Worm (Caenorhabditis elegans): ENCODE measurements around the gene C55A6.3.

C55A6.3 gene

DNA sequence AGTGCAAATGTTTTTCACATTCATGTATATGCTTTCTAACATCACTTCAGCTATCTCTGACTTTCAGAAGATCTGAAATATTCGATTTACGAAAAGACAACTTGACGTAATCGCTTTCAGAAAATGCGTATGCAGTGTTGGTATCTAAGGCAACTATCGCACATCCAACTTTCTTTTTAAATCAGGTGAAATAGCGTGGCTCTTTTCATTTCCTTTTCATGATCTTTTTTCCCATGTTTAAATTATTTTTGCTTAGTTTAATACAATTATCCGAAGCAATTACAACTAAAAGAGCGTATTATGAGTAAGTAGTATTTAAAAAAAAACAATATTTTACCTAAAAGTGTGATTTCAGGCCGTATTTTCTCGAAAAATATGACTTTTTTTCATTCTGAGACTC is 33.5 kb upstream of the C55A6.3 start, which contains the start of gene F38B7.11:
Gene F38B7.11, plus strand, starts transcription at position 301 of the 400 bp plus-strand sequence.
- no peak for TF ChIP-seq lin-15B (tag; optimal IDR thresholded peaks at IDR 0.05)
- TF ChIP-seq nhr-6 (tag; optimal IDR thresholded peaks at IDR 0.05): no peak
- TF ChIP-seq rbr-2 (tag; optimal IDR thresholded peaks at IDR 0.05): no peak
- no peak for TF ChIP-seq lin-39 (tag; optimal IDR thresholded peaks at IDR 0.05)
- TF ChIP-seq set-16 (GFP tag; IDR thresholded peaks at IDR 0.05): no peak
- no peak for TF ChIP-seq Y105C5A.15 (GFP tag; IDR thresholded peaks at IDR 0.05)
- TF ChIP-seq aly-2 (tag; optimal IDR thresholded peaks at IDR 0.05): no peak
- TF ChIP-seq aha-1 (tag): no peak
- TF ChIP-seq mxl-2 (GFP tag; conservative IDR thresholded peaks at IDR 0.05): no peak
- TF ChIP-seq ces-1 (GFP tag; optimal IDR thresholded peaks at IDR 0.05): no peak
- TF ChIP-seq R02D3.7 (tag; optimal IDR thresholded peaks at IDR 0.05): no peak
- no peak for TF ChIP-seq ctbp-1 (GFP tag; IDR thresholded peaks at IDR 0.05)
- TF ChIP-seq ceh-82 (tag; optimal IDR thresholded peaks at IDR 0.05): no peak
- TF ChIP-seq F37D6.2 (tag; optimal IDR thresholded peaks at IDR 0.05): no peak
- no peak for TF ChIP-seq nhr-77 (tag; optimal IDR thresholded peaks at IDR 0.05)
- TF ChIP-seq snpc-1.2 (GFP tag; IDR thresholded peaks at IDR 0.05): no peak
- no peak for TF ChIP-seq Y75B8A.6 (GFP tag; IDR thresholded peaks at IDR 0.05)

DNA sequence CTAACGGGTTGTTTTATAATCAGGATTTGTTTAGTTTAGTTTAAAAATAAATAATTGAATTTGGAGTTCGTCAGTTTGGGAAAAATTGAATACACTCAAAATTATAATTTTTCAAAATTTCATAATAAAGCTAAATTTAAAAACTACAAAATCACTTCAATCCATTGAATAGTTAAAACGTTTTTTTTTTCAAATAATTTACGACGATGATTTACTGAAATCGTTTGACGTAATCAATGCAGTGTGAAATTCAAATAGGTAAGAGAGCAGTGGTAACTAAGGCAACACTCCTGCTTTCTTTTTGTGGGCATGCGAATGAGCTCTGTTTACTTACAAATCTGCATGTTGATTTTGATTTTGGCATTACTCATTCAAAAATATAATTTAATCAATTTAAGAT is 31.9 kb upstream of the C55A6.3 start, which contains the start of gene F38B7.10:
Gene F38B7.10, plus strand, starts transcription at position 301 of the 400 bp plus-strand sequence.
- TF ChIP-seq R02D3.7 (tag; optimal IDR thresholded peaks at IDR 0.05) (no peak), jun-1 (tag; optimal IDR thresholded peaks at IDR 0.05) (no peak), aha-1 (tag) (peak; percentile 49)

DNA sequence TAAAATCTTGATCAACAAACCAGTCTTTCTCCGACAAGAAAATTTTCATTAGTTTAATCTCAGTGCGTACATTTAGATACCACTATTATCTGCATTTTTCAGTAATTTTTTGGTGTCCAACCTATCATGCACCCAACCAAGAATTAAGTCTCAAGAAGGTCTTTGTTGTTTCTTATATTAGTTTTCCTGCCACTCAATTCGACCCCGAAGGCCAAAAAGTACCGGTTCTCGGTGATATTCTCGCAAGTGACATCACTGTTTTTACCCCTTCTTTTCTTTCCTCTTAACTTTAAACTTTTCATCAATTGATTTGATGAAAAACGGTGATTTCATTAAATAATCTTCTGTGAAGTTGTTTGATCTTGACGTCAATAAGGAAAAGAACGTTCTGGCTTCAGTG is 30.2 kb upstream of the C55A6.3 start, which contains the start of gene F38B7.2:
Gene F38B7.2, plus strand, starts transcription at position 400 of the 400 bp plus-strand sequence.
- TF ChIP-seq madf-5 (GFP tag; IDR thresholded peaks at IDR 0.05) (no peak), skn-1 (tag; optimal IDR thresholded peaks at IDR 0.05) (no peak), nhr-10 (tag; optimal IDR thresholded peaks at IDR 0.05) (peak; percentile 30), ama-1 (optimal IDR thresholded peaks at IDR 0.05) (no peak), lin-29 (GFP tag; IDR thresholded peaks at IDR 0.05) (no peak), hlh-30 (tag; optimal IDR thresholded peaks at IDR 0.05; ENCODE audit: insufficient read depth) (peak; percentile 3), nhr-25 (tag; optimal IDR thresholded peaks at IDR 0.05; ENCODE audit: borderline replicate concordance, insufficient read depth) (peak; percentile 43), dve-1 (tag; optimal IDR thresholded peaks at IDR 0.05; ENCODE audit: insufficient read depth) (no peak), lin-38 (GFP tag; IDR thresholded peaks at IDR 0.05) (no peak), Y105C5A.15 (GFP tag; IDR thresholded peaks at IDR 0.05) (no peak), unc-62 (GFP tag; optimal IDR thresholded peaks at IDR 0.05 in 1 of 2) (peak in 1 of 2 experiments; percentile 71), unc-62 (tag; optimal IDR thresholded peaks at IDR 0.05) (no peak), ceh-32 (tag; optimal IDR thresholded peaks at IDR 0.05; ENCODE audit: poor library complexity) (no peak), nhr-28 (tag; optimal IDR thresholded peaks at IDR 0.05) (peak; percentile 4), nhr-48 (tag; optimal IDR thresholded peaks at IDR 0.05) (peak; percentile 66), egl-27 (tag; optimal IDR thresholded peaks at IDR 0.05) (no peak), aha-1 (tag) (peak; percentile 49), hlh-11 (tag; optimal IDR thresholded peaks at IDR 0.05) (peak; percentile 12), F37D6.2 (tag; optimal IDR thresholded peaks at IDR 0.05) (no peak)

DNA sequence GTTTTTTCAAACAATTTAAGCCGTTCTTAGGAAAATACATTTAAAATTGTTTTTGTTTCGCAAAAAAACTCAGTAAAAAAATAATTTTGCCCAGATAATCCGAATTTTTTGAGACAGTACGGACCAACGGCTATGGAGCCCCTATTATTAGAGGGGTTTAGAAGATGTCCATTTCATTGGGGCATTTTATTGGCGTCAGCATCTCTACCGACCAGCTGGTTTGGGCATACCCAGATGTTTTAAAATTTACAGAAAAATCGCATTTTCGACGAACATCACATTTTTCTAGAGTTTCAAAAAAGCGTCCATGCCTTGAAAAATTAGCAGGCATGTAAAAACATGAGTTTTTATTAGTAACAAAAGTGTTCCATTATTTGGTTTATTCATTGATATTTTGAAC is 28.0 kb upstream of the C55A6.3 start:
- TF ChIP-seq hlh-11 (tag; optimal IDR thresholded peaks at IDR 0.05) (no peak), hmg-1.1 (GFP tag; IDR thresholded peaks at IDR 0.05) (0 out of 2 replicates have a peak, but pooled peaks have one; percentile 33), madf-9 (GFP tag; conservative IDR thresholded peaks at IDR 0.05) (0 out of 2 replicates have a peak, but pooled peaks have one; percentile 53), daf-19 (GFP tag; conservative IDR thresholded peaks at IDR 0.05) (no peak), ceh-28 (tag; optimal IDR thresholded peaks at IDR 0.05) (no peak), gei-8 (GFP tag; optimal IDR thresholded peaks at IDR 0.05) (peak; percentile 52), spr-3 (GFP tag; optimal IDR thresholded peaks at IDR 0.05) (no peak), hif-1 (tag; optimal IDR thresholded peaks at IDR 0.05) (peak in 1 of 2 experiments; percentile 64), ama-1 (optimal IDR thresholded peaks at IDR 0.05) (peak; percentile 19), mdt-29 (GFP tag; IDR thresholded peaks at IDR 0.05) (0 out of 2 replicates have a peak, but pooled peaks have one; percentile 5), rbr-2 (tag; optimal IDR thresholded peaks at IDR 0.05) (no peak), php-3 (GFP tag; IDR thresholded peaks at IDR 0.05) (no peak), snpc-1.2 (GFP tag; IDR thresholded peaks at IDR 0.05) (0 out of 2 replicates have a peak, but pooled peaks have one; percentile 6), lim-7 (GFP tag; IDR thresholded peaks at IDR 0.05) (peak; percentile 67), spr-1 (tag; optimal IDR thresholded peaks at IDR 0.05) (no peak), arid-1 (GFP tag; conservative IDR thresholded peaks at IDR 0.05) (0 out of 2 replicates have a peak, but pooled peaks have one; percentile 39), dmd-9 (GFP tag; IDR thresholded peaks at IDR 0.05) (0 out of 2 replicates have a peak, but pooled peaks have one; percentile 36)
